Fruit fly (Drosophila melanogaster) whole organism, embryonic: ENCODE results near the gene spel1.

Experiments
- CG10321 ChIP-seq: fragments of 200-800 bp; sonication (Bioruptor generic); IDR thresholded peaks from 2 replicates; pipeline ENCODE4 v1.3.6; 2022; ENCODE audit warnings: missing biosample characterization, missing genetic modification characterization
- CG12769 ChIP-seq: fragments of 200-800 bp; sonication (Bioruptor generic); optimal IDR thresholded peaks from 2 replicates; lab custom pipeline; 2019; ENCODE audit warnings: missing biosample characterization, mild to moderate bottlenecking, missing genetic modification characterization, moderate library complexity
- CG13424 ChIP-seq: fragments of 200-800 bp; sonication (Bioruptor generic); optimal IDR thresholded peaks from 2 replicates; lab custom pipeline; 2019; ENCODE audit warnings: missing biosample characterization, mild to moderate bottlenecking, missing genetic modification characterization, moderate library complexity
- CG14710 ChIP-seq: fragments of 200-800 bp; sonication (Bioruptor generic); optimal IDR thresholded peaks from 3 replicates; lab custom pipeline; 2019; ENCODE audit warnings: missing biosample characterization, mild to moderate bottlenecking, missing genetic modification characterization, moderate library complexity
- CG15269 ChIP-seq: fragments of 200-800 bp; sonication (Bioruptor generic); optimal IDR thresholded peaks from 2 replicates; lab custom pipeline; 2018; ENCODE audit warnings: missing biosample characterization, mild to moderate bottlenecking, missing genetic modification characterization, moderate library complexity
- CG15601 ChIP-seq: fragments of 200-800 bp; sonication (Bioruptor generic); optimal IDR thresholded peaks from 3 replicates; lab custom pipeline; 2019; ENCODE audit warnings: missing biosample characterization, mild to moderate bottlenecking, missing genetic modification characterization, moderate library complexity
- CG16779 ChIP-seq: fragments of 200-800 bp; sonication (Bioruptor generic); IDR thresholded peaks from 2 replicates; pipeline ENCODE4 v1.3.6; 2022; ENCODE audit warnings: missing biosample characterization, missing genetic modification characterization
- CG18476 ChIP-seq: fragments of 200-800 bp; sonication (Bioruptor generic); optimal IDR thresholded peaks from 2 replicates; lab custom pipeline; 2016; ENCODE audit warnings: missing biosample characterization, mild to moderate bottlenecking, missing genetic modification characterization
- CG2129 ChIP-seq: fragments of 200-800 bp; sonication (Bioruptor generic); IDR thresholded peaks from 2 replicates; pipeline ENCODE4 v1.3.6; 2022; ENCODE audit warnings: missing biosample characterization, missing genetic modification characterization; ENCODE audit not compliant: partially characterized antibody
- CG2202 ChIP-seq: fragments of 200-800 bp; sonication (Bioruptor generic); optimal IDR thresholded peaks from 2 replicates; lab custom pipeline; 2018; ENCODE audit warnings: missing biosample characterization, mild to moderate bottlenecking, missing genetic modification characterization
- CG2712 ChIP-seq: fragments of 200-800 bp; optimal IDR thresholded peaks from 3 replicates; lab custom pipeline; 2019; ENCODE audit warnings: missing biosample characterization, mild to moderate bottlenecking, missing genetic modification characterization, moderate library complexity
- CG2875 ChIP-seq: fragments of 200-800 bp; sonication (Bioruptor generic); optimal IDR thresholded peaks from 2 replicates; lab custom pipeline; 2017; ENCODE audit warnings: missing biosample characterization, mild to moderate bottlenecking, missing genetic modification characterization, missing genetic modification reagents
- CG31388 ChIP-seq: fragments of 200-800 bp; sonication (Bioruptor generic); optimal IDR thresholded peaks from 2 replicates; lab custom pipeline; 2016; ENCODE audit warnings: missing biosample characterization, missing genetic modification characterization
- CG3163 ChIP-seq: fragments of 200-800 bp; sonication (Bioruptor generic); optimal IDR thresholded peaks from 3 replicates; lab custom pipeline; 2016; ENCODE audit warnings: missing biosample characterization, missing genetic modification characterization
- CG4617 ChIP-seq: fragments of 200-800 bp; sonication (Bioruptor generic); optimal IDR thresholded peaks from 3 replicates; lab custom pipeline; 2016; ENCODE audit warnings: missing biosample characterization, missing genetic modification characterization, borderline replicate concordance
- CG4820 ChIP-seq: fragments of 200-800 bp; sonication (Bioruptor generic); optimal IDR thresholded peaks from 3 replicates; lab custom pipeline; 2016; ENCODE audit warnings: missing biosample characterization, missing genetic modification characterization
- CG5180 ChIP-seq: fragments of 200-800 bp; sonication (Bioruptor generic); optimal IDR thresholded peaks from 3 replicates; lab custom pipeline; 2017; ENCODE audit warnings: missing biosample characterization, missing genetic modification characterization, mild to moderate bottlenecking, moderate library complexity, missing genetic modification reagents
- CG6254 ChIP-seq: fragments of 200-800 bp; sonication (Bioruptor generic); optimal IDR thresholded peaks from 3 replicates; lab custom pipeline; 2017; ENCODE audit warnings: mild to moderate bottlenecking, missing biosample characterization, missing genetic modification reagents, missing genetic modification characterization
- CG6791 ChIP-seq: fragments of 200-800 bp; sonication (Bioruptor generic); IDR thresholded peaks from 3 replicates; pipeline ENCODE4 v1.3.6; 2022; ENCODE audit warnings: missing biosample characterization, missing genetic modification characterization; ENCODE audit not compliant: partially characterized antibody
- CG6813 ChIP-seq: fragments of 200-800 bp; sonication (Bioruptor generic); optimal IDR thresholded peaks from 2 replicates; lab custom pipeline; 2017; ENCODE audit warnings: missing biosample characterization, missing genetic modification characterization, mild to moderate bottlenecking, moderate library complexity, missing genetic modification reagents
- CG7786 ChIP-seq: fragments of 200-800 bp; sonication (Bioruptor generic); optimal IDR thresholded peaks from 2 replicates; lab custom pipeline; 2016; ENCODE audit warnings: missing biosample characterization, missing genetic modification characterization
- CG7963 ChIP-seq: fragments of 200-800 bp; sonication (Bioruptor generic); IDR thresholded peaks from 3 replicates; pipeline ENCODE4 v1.3.6; 2022; ENCODE audit warnings: missing biosample characterization, missing genetic modification characterization; ENCODE audit not compliant: partially characterized antibody
- CG8478 ChIP-seq: fragments of >200 bp; optimal IDR thresholded peaks from 2 replicates; lab custom pipeline; 2018
- CG9932 ChIP-seq: fragments of 200-800 bp; sonication (Bioruptor generic); IDR thresholded peaks from 2 replicates; pipeline ENCODE4 v1.3.6; 2022; ENCODE audit warnings: missing biosample characterization, missing genetic modification characterization
- Camta ChIP-seq: fragments of 200-800 bp; sonication (Bioruptor generic); optimal IDR thresholded peaks from 2 replicates; lab custom pipeline; 2016; ENCODE audit warnings: missing biosample characterization, missing genetic modification characterization
- CkIIα-i1 ChIP-seq: fragments of 200-800 bp; sonication (Bioruptor generic); IDR thresholded peaks from 2 replicates; pipeline ENCODE4 v1.3.6; 2022; ENCODE audit warnings: missing biosample characterization, missing genetic modification characterization
- Drgx ChIP-seq: fragments of 200-800 bp; sonication (Bioruptor generic); IDR thresholded peaks from 2 replicates; pipeline ENCODE4 v1.3.6; 2022; ENCODE audit warnings: missing biosample characterization, missing genetic modification characterization
- Ets65A ChIP-seq: fragments of 200-800 bp; sonication (Bioruptor generic); peaks from one replicate; lab custom pipeline; 2016; ENCODE audit warnings: missing biosample characterization, missing genetic modification characterization
- HLH4C ChIP-seq: fragments of 200-800 bp; sonication (Bioruptor generic); IDR thresholded peaks from 3 replicates; pipeline ENCODE4 v1.3.6; 2022; ENCODE audit warnings: missing biosample characterization, missing genetic modification characterization; ENCODE audit not compliant: partially characterized antibody
- NK7.1 ChIP-seq: fragments of 200-800 bp; sonication (Bioruptor generic); optimal IDR thresholded peaks from 3 replicates; lab custom pipeline; 2016; ENCODE audit warnings: missing biosample characterization, missing genetic modification characterization
- Nf-YB ChIP-seq: fragments of 200-800 bp; sonication (Bioruptor generic); optimal IDR thresholded peaks from 3 replicates; lab custom pipeline; 2019; ENCODE audit warnings: missing biosample characterization, mild to moderate bottlenecking, missing genetic modification characterization, moderate library complexity
- Opbp ChIP-seq: fragments of 200-800 bp; sonication (Bioruptor generic); IDR thresholded peaks from 3 replicates; pipeline ENCODE4 v1.3.6; 2022; ENCODE audit warnings: missing biosample characterization, missing genetic modification characterization; ENCODE audit not compliant: partially characterized antibody
- Sin3A ChIP-seq: fragments of >200 bp; optimal IDR thresholded peaks from 2 replicates; lab custom pipeline; 2018
- Sox100B ChIP-seq: fragments of 200-800 bp; sonication (Bioruptor generic); optimal IDR thresholded peaks from 3 replicates; lab custom pipeline; 2018; ENCODE audit warnings: missing biosample characterization, mild to moderate bottlenecking, missing genetic modification characterization
- bcd ChIP-seq: fragments of 200-800 bp; sonication (Bioruptor generic); optimal IDR thresholded peaks from 2 replicates; lab custom pipeline; 2017; ENCODE audit warnings: missing biosample characterization, mild to moderate bottlenecking, missing genetic modification characterization
- br ChIP-seq: fragments of >200 bp; optimal IDR thresholded peaks from 2 replicates; lab custom pipeline; 2017
- btn ChIP-seq: fragments of 200-800 bp; sonication (Bioruptor generic); optimal IDR thresholded peaks from 2 replicates; lab custom pipeline; 2016; ENCODE audit warnings: missing biosample characterization, missing genetic modification characterization
- cas ChIP-seq: fragments of 200-800 bp; sonication (Bioruptor generic); IDR thresholded peaks from 2 replicates; pipeline ENCODE4 v1.3.6; 2022; ENCODE audit warnings: missing biosample characterization, missing genetic modification characterization
- corto ChIP-seq: fragments of 200-800 bp; sonication (Bioruptor generic); optimal IDR thresholded peaks from 2 replicates; lab custom pipeline; 2016; ENCODE audit warnings: missing biosample characterization, mild to moderate bottlenecking, missing genetic modification characterization, moderate library complexity
- crp ChIP-seq, 2 experiments: fragments of 200-800 bp; sonication (Bioruptor generic); optimal IDR thresholded peaks; 2 replicates in 1 of 2; 3 replicates in 1 of 2; lab custom pipeline; 2017; ENCODE audit warnings: missing biosample characterization in 2 of 2, missing genetic modification characterization in 2 of 2, mild to moderate bottlenecking in 1 of 2, moderate library complexity in 1 of 2
- danr ChIP-seq: fragments of 200-800 bp; sonication (Bioruptor generic); IDR thresholded peaks from 2 replicates; pipeline ENCODE4 v1.3.6; 2022; ENCODE audit warnings: missing biosample characterization, missing genetic modification characterization
- gcm ChIP-seq: fragments of 200-800 bp; sonication (Bioruptor generic); optimal IDR thresholded peaks from 2 replicates; lab custom pipeline; 2019; ENCODE audit warnings: missing biosample characterization, mild to moderate bottlenecking, missing genetic modification characterization, moderate library complexity
- jing ChIP-seq: fragments of 200-800 bp; sonication (Bioruptor generic); optimal IDR thresholded peaks from 2 replicates; lab custom pipeline; 2018; ENCODE audit warnings: missing biosample characterization, mild to moderate bottlenecking, missing genetic modification characterization
- lab ChIP-seq: fragments of 200-800 bp; sonication (Bioruptor generic); optimal IDR thresholded peaks from 3 replicates; lab custom pipeline; 2017; ENCODE audit warnings: missing biosample characterization, missing genetic modification characterization, mild to moderate bottlenecking, moderate library complexity, missing genetic modification reagents
- mld ChIP-seq: fragments of 200-800 bp; sonication (Bioruptor generic); IDR thresholded peaks from 3 replicates; pipeline ENCODE4 v1.3.6; 2022; ENCODE audit warnings: missing biosample characterization, missing genetic modification characterization; ENCODE audit not compliant: partially characterized antibody
- rib ChIP-seq: fragments of 200-800 bp; sonication (Bioruptor generic); IDR thresholded peaks from 2 replicates; pipeline ENCODE4 v1.3.6; 2022; ENCODE audit warnings: missing biosample characterization, missing genetic modification characterization
- seq ChIP-seq: fragments of 200-800 bp; sonication (Bioruptor generic); IDR thresholded peaks from 2 replicates; pipeline ENCODE4 v1.3.6; 2022; ENCODE audit warnings: missing biosample characterization, missing genetic modification characterization
- slbo ChIP-seq: fragments of 200-800 bp; sonication (Bioruptor generic); IDR thresholded peaks from 2 replicates; pipeline ENCODE4 v1.3.6; 2022; ENCODE audit warnings: missing biosample characterization, missing genetic modification characterization
- tgo ChIP-seq: fragments of 200-800 bp; sonication (Bioruptor generic); IDR thresholded peaks from 3 replicates; pipeline ENCODE4 v1.3.6; 2022; ENCODE audit warnings: missing biosample characterization, missing genetic modification characterization
- trh ChIP-seq: fragments of 200-800 bp; sonication (Bioruptor generic); optimal IDR thresholded peaks from 2 replicates; lab custom pipeline; 2016; ENCODE audit warnings: missing biosample characterization, missing genetic modification characterization
- wor ChIP-seq: fragments of 200-800 bp; sonication (Bioruptor generic); IDR thresholded peaks from 2 replicates; pipeline ENCODE4 v1.3.6; 2022; ENCODE audit warnings: missing biosample characterization, missing genetic modification characterization

spel1 gene

DNA sequence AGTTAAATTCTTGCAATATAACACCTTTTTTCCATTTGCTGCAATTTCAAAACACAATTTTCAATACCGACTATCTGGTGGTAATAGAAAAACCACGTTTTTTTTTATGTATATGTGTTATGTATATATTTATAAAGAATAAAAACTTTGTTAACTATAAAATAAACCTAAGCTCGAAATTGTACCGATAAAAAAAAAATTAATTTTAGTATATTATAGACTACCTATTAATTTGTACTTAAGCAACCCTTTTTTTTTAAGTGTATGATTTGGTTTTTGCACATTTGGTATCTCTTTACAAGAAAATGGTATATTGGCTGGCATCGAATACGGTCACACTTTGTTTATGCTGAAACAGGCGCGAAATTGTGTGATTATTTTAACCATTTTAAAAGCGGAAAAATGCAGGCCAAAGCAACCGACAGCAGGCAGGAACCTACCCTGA lies at the start of gene spel1:
Gene spel1 (plus strand): TSS at position 334 of the 445 bp plus-strand sequence.
- TF ChIP-seq CG16779 (GFP tag; lab: Robert Waterston, UW): no peak
- peak; percentile 16 for TF ChIP-seq CG2875
- TF ChIP-seq corto (GFP tag; lab: Kevin White, UChicago): no peak
- TF ChIP-seq tgo: peak; percentile 84
- peak; percentile 82 for TF ChIP-seq Sox100B
- TF ChIP-seq wor (GFP tag; lab: Robert Waterston, UW): peak; percentile 49
- TF ChIP-seq slbo (GFP tag; lab: Robert Waterston, UW): peak; percentile 81
- peak; percentile 53 for TF ChIP-seq trh (GFP tag; lab: Kevin White, UChicago)
- peak; percentile 77; the same call in 1 of the 2 replicates for TF ChIP-seq cas (GFP tag; lab: Robert Waterston, UW)
- TF ChIP-seq CG31388: peak; percentile 22
- TF ChIP-seq CG4820 (GFP tag; lab: Kevin White, UChicago): peak; percentile 59
- peak; percentile 69 for TF ChIP-seq CG6254 (GFP tag; lab: Kevin White, UChicago)
- peak; percentile 89 for TF ChIP-seq CG2712 (tag; lab: Kevin White, UChicago)
- peak; percentile 0 for TF ChIP-seq CG7786 (GFP tag; lab: Kevin White, UChicago)
- TF ChIP-seq mld (GFP tag; lab: Robert Waterston, UW): no peak
- TF ChIP-seq CG5180 (GFP tag; lab: Kevin White, UChicago): peak; percentile 51
- TF ChIP-seq CkIIα-i1 (GFP tag; lab: Robert Waterston, UW): no peak
- TF ChIP-seq HLH4C (GFP tag; lab: Robert Waterston, UW): no peak
- peak; percentile 61 for TF ChIP-seq CG2202
- no peak for TF ChIP-seq CG7963 (GFP tag; lab: Robert Waterston, UW)
- peak; percentile 67 for TF ChIP-seq Nf-YB
- TF ChIP-seq br (lab: Kevin White, UChicago): no peak
- TF ChIP-seq rib: peak; percentile 72
- TF ChIP-seq lab: peak; percentile 80
- TF ChIP-seq CG14710: peak; percentile 87
- TF ChIP-seq CG6813 (GFP tag; lab: Kevin White, UChicago): peak; percentile 72
- no peak for TF ChIP-seq Opbp (GFP tag; lab: Robert Waterston, UW)
- TF ChIP-seq CG15601 (tag; lab: Kevin White, UChicago): peak; percentile 58
- peak; percentile 82 for TF ChIP-seq gcm (GFP tag; lab: Kevin White, UChicago)
- TF ChIP-seq CG13424: peak; percentile 86
- TF ChIP-seq seq (GFP tag; lab: Robert Waterston, UW): peak; percentile 49; the same call in 1 of the 2 replicates
- peak; percentile 65 for TF ChIP-seq Drgx (GFP tag; lab: Robert Waterston, UW)
- 0 out of 2 replicates have a peak, but pooled peaks have one; percentile 10 for TF ChIP-seq CG10321 (GFP tag; lab: Robert Waterston, UW)
- TF ChIP-seq CG15269 (tag; lab: Kevin White, UChicago): peak; percentile 88
- TF ChIP-seq NK7.1 (GFP tag; lab: Kevin White, UChicago): no peak
- TF ChIP-seq CG8478 (lab: Kevin White, UChicago): no peak
- no peak for TF ChIP-seq btn (GFP tag; lab: Kevin White, UChicago)
- no peak for TF ChIP-seq CG2129
- no peak for TF ChIP-seq CG3163 (GFP tag; lab: Kevin White, UChicago)
- TF ChIP-seq CG6791: no peak
- TF ChIP-seq Camta (GFP tag; lab: Kevin White, UChicago): no peak
- TF ChIP-seq CG9932 (GFP tag; lab: Robert Waterston, UW): peak; percentile 87
- TF ChIP-seq bcd (GFP tag; lab: Kevin White, UChicago): peak; percentile 75
- no peak for TF ChIP-seq danr (GFP tag; lab: Robert Waterston, UW)
- no peak for TF ChIP-seq CG12769
- TF ChIP-seq CG4617: peak; percentile 60
- no peak for TF ChIP-seq Sin3A
- TF ChIP-seq crp (GFP tag; optimal IDR thresholded peaks at IDR 0.05; lab: Kevin White, UChicago): peak in 1 of 2 experiments; percentile 18
- TF ChIP-seq Ets65A (GFP tag; lab: Kevin White, UChicago): no peak
- no peak for TF ChIP-seq jing (GFP tag; lab: Kevin White, UChicago)
- peak; percentile 13 for TF ChIP-seq CG18476 (GFP tag; lab: Kevin White, UChicago)
